Fruit fly (Drosophila melanogaster) whole organism, pupa: ENCODE measurements around the gene CG45080.

Experiments used
- CG15710 ChIP-seq: fragments of 200-800 bp; sonication (Bioruptor generic); optimal IDR thresholded peaks from 2 replicates; lab custom pipeline; 2018; ENCODE audit warnings: missing biosample characterization, mild to moderate bottlenecking, missing genetic modification characterization, moderate library complexity
- CG34367 ChIP-seq: fragments of 200-800 bp; sonication (Bioruptor generic); optimal IDR thresholded peaks from 2 replicates; lab custom pipeline; 2018; ENCODE audit warnings: missing biosample characterization, mild to moderate bottlenecking, missing genetic modification characterization
- CG8159 ChIP-seq: fragments of 200-800 bp; sonication (Bioruptor generic); optimal IDR thresholded peaks from 3 replicates; lab custom pipeline; 2018; ENCODE audit warnings: missing biosample characterization, mild to moderate bottlenecking, missing genetic modification characterization, moderate library complexity
- Pif1B ChIP-seq: fragments of 200-800 bp; sonication (Bioruptor generic); optimal IDR thresholded peaks from 3 replicates; lab custom pipeline; 2016; ENCODE audit warnings: missing biosample characterization, missing genetic modification characterization
- rn ChIP-seq: fragments of 200-800 bp; sonication (Bioruptor generic); IDR thresholded peaks from 2 replicates; pipeline ENCODE4 v1.3.6; 2022; ENCODE audit warnings: missing biosample characterization, missing genetic modification characterization

DNA sequence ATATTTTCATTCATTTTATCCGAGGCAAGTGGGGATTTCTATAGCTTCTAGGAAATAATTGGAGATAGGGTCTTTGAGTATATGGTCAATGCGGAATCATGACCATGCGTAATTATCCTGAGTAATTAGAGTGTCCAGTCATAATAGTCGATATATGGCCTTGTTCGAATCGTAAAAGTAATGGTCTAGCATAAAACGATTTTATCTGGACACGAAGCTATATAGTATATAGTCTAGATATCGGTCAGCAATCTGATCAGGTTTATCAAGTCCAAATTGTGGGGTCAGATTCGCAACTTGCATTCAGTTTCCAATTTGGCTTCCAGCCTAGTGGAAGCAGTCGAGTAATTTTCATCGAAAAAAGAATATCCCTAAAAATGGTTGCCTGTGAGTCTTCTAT is 16.7 kb downstream of the CG45080 start, which contains the start of gene CG32473:
- TF ChIP-seq CG34367 (tag; lab: Kevin White, UChicago): no peak
- TF ChIP-seq CG8159: no peak
- no peak for TF ChIP-seq Pif1B
- TF ChIP-seq rn (GFP tag; lab: Robert Waterston, UW): no peak
- TF ChIP-seq CG15710 (tag; lab: Kevin White, UChicago): no peak
